Fruit fly (Drosophila melanogaster) whole organism, embryonic: Measurements from ENCODE around the gene SMC3.
A peak's percentile ranks its signal among the peaks of the same experiment; 100 is the strongest.

ENCODE experiments used
- Asciz ChIP-seq: fragments of 200-800 bp; sonication (Bioruptor generic); optimal IDR thresholded peaks from 2 replicates; lab custom pipeline; 2017; ENCODE audit warnings: missing biosample characterization, mild to moderate bottlenecking, missing genetic modification characterization, missing genetic modification reagents
- Atf3 ChIP-seq: fragments of 200-800 bp; sonication (Bioruptor generic); optimal IDR thresholded peaks from 3 replicates; lab custom pipeline; 2016; ENCODE audit warnings: missing biosample characterization, missing genetic modification characterization
- B-H1 ChIP-seq: fragments of 200-800 bp; sonication (Bioruptor generic); IDR thresholded peaks from 3 replicates; pipeline ENCODE4 v1.3.6; 2022; ENCODE audit warnings: missing biosample characterization, missing genetic modification characterization
- Bgb ChIP-seq: fragments of 200-800 bp; sonication (Bioruptor generic); IDR thresholded peaks from 2 replicates; pipeline ENCODE4 v1.3.6; 2022; ENCODE audit warnings: missing biosample characterization, missing genetic modification characterization; ENCODE audit not compliant: partially characterized antibody
- CG10366 ChIP-seq: fragments of 200-800 bp; sonication (Bioruptor generic); IDR thresholded peaks from 2 replicates; pipeline ENCODE4 v1.3.6; 2022; ENCODE audit warnings: missing biosample characterization, missing genetic modification characterization
- CG14860 ChIP-seq: fragments of 200-800 bp; sonication (Bioruptor generic); IDR thresholded peaks from 3 replicates; pipeline ENCODE4 v1.3.6; 2022; ENCODE audit warnings: missing biosample characterization, missing genetic modification characterization; ENCODE audit not compliant: partially characterized antibody
- CG15269 ChIP-seq: fragments of 200-800 bp; sonication (Bioruptor generic); optimal IDR thresholded peaks from 2 replicates; lab custom pipeline; 2018; ENCODE audit warnings: missing biosample characterization, mild to moderate bottlenecking, missing genetic modification characterization, moderate library complexity
- CG18599 ChIP-seq: fragments of 200-800 bp; sonication (Bioruptor generic); optimal IDR thresholded peaks from 3 replicates; lab custom pipeline; 2017; ENCODE audit warnings: missing biosample characterization, missing genetic modification characterization, mild to moderate bottlenecking, moderate library complexity, missing genetic modification reagents
- CG2120 ChIP-seq: fragments of 200-800 bp; sonication (Bioruptor generic); optimal IDR thresholded peaks from 3 replicates; lab custom pipeline; 2016; ENCODE audit warnings: missing biosample characterization, missing genetic modification characterization
- CG2875 ChIP-seq: fragments of 200-800 bp; sonication (Bioruptor generic); optimal IDR thresholded peaks from 2 replicates; lab custom pipeline; 2017; ENCODE audit warnings: missing biosample characterization, mild to moderate bottlenecking, missing genetic modification characterization, missing genetic modification reagents
- CG30020 ChIP-seq: fragments of 200-800 bp; optimal IDR thresholded peaks from 2 replicates; lab custom pipeline; 2019; ENCODE audit warnings: missing biosample characterization, mild to moderate bottlenecking, missing genetic modification characterization, moderate library complexity
- CG34376 ChIP-seq: fragments of 200-800 bp; sonication (Bioruptor generic); optimal IDR thresholded peaks from 2 replicates; lab custom pipeline; 2018; ENCODE audit warnings: missing biosample characterization, mild to moderate bottlenecking, missing genetic modification characterization
- CG4360 ChIP-seq: fragments of 200-800 bp; sonication (Bioruptor generic); IDR thresholded peaks from 2 replicates; pipeline ENCODE4 v1.3.6; 2022; ENCODE audit warnings: missing biosample characterization, missing genetic modification characterization
- CG7372 ChIP-seq: fragments of 200-800 bp; sonication (Bioruptor generic); IDR thresholded peaks from 2 replicates; pipeline ENCODE4 v1.3.6; 2022; ENCODE audit warnings: missing biosample characterization, missing genetic modification characterization
- CG7786 ChIP-seq: fragments of 200-800 bp; sonication (Bioruptor generic); optimal IDR thresholded peaks from 2 replicates; lab custom pipeline; 2016; ENCODE audit warnings: missing biosample characterization, missing genetic modification characterization
- CG8290 ChIP-seq, 3 experiments: fragments of 200-800 bp; sonication (Bioruptor generic); optimal IDR thresholded peaks; 2 replicates each; lab custom pipeline; 2016 to 2019; ENCODE audit warnings: missing biosample characterization in 3 of 3, missing genetic modification characterization in 3 of 3, mild to moderate bottlenecking in 2 of 3, moderate library complexity in 1 of 3
- CG9727 ChIP-seq: fragments of 200-800 bp; sonication (Bioruptor generic); optimal IDR thresholded peaks from 3 replicates; lab custom pipeline; 2017; ENCODE audit warnings: missing biosample characterization, mild to moderate bottlenecking, missing genetic modification characterization
- Dfd ChIP-seq, 2 experiments: fragments of >200 bp; optimal IDR thresholded peaks; 2 replicates each; lab custom pipeline; 2017; ENCODE audit warnings: missing biosample characterization in 2 of 2, missing genetic modification characterization in 2 of 2
- Eip74EF ChIP-seq, 2 experiments: fragments of 200-800 bp in 1 of 2; fragments of >200 bp in 1 of 2; sonication (Bioruptor generic) in 1 of 2; optimal IDR thresholded peaks; 2 replicates each; lab custom pipeline; 2017 to 2019; ENCODE audit warnings: missing biosample characterization in 2 of 2, missing genetic modification characterization in 2 of 2, mild to moderate bottlenecking in 1 of 2, moderate library complexity in 1 of 2
- Ets97D ChIP-seq: fragments of 200-800 bp; sonication (Bioruptor generic); optimal IDR thresholded peaks from 3 replicates; lab custom pipeline; 2016; ENCODE audit warnings: missing biosample characterization, missing genetic modification characterization
- Fer3 ChIP-seq: fragments of 200-800 bp; sonication (Bioruptor generic); optimal IDR thresholded peaks from 2 replicates; lab custom pipeline; 2018; ENCODE audit warnings: missing biosample characterization, mild to moderate bottlenecking, missing genetic modification characterization, moderate library complexity
- GATAe ChIP-seq: fragments of 200-800 bp; sonication (Bioruptor generic); conservative IDR thresholded peaks from 2 replicates; pipeline ENCODE4 v1.3.6; 2022; ENCODE audit warnings: missing biosample characterization, missing genetic modification characterization
- HLH3B ChIP-seq: fragments of 200-800 bp; sonication (Bioruptor generic); IDR thresholded peaks from 2 replicates; pipeline ENCODE4 v1.3.6; 2022; ENCODE audit warnings: missing biosample characterization, missing genetic modification characterization
- Lpt ChIP-seq: fragments of >200 bp; optimal IDR thresholded peaks from 2 replicates; lab custom pipeline; 2018; ENCODE audit warnings: missing biosample characterization, missing genetic modification characterization
- Myb ChIP-seq: fragments of 200-800 bp; sonication (Bioruptor generic); optimal IDR thresholded peaks from 2 replicates; lab custom pipeline; 2016; ENCODE audit warnings: missing biosample characterization, missing genetic modification characterization
- Nf-YA ChIP-seq: fragments of 200-800 bp; sonication (Bioruptor generic); IDR thresholded peaks from 2 replicates; pipeline ENCODE4 v1.3.6; 2022; ENCODE audit warnings: missing biosample characterization, missing genetic modification characterization
- Oli ChIP-seq: fragments of 200-800 bp; sonication (Bioruptor generic); optimal IDR thresholded peaks from 2 replicates; lab custom pipeline; 2018; ENCODE audit warnings: missing biosample characterization, mild to moderate bottlenecking, missing genetic modification characterization, moderate library complexity
- Opbp ChIP-seq: fragments of 200-800 bp; sonication (Bioruptor generic); IDR thresholded peaks from 3 replicates; pipeline ENCODE4 v1.3.6; 2022; ENCODE audit warnings: missing biosample characterization, missing genetic modification characterization; ENCODE audit not compliant: partially characterized antibody
- Optix ChIP-seq: fragments of 200-800 bp; sonication (Bioruptor generic); IDR thresholded peaks from 3 replicates; pipeline ENCODE4 v1.3.6; 2022; ENCODE audit warnings: missing biosample characterization, missing genetic modification characterization
- Spps ChIP-seq: fragments of 200-800 bp; sonication (Bioruptor generic); optimal IDR thresholded peaks from 2 replicates; lab custom pipeline; 2018; ENCODE audit warnings: missing biosample characterization, mild to moderate bottlenecking, missing genetic modification characterization
- Trl ChIP-seq, 3 experiments: fragments of >200 bp in 2 of 3; fragments of 200-800 bp in 1 of 3; sonication (Bioruptor generic) in 1 of 3; optimal IDR thresholded peaks; 2 replicates in 1 of 3; 3 replicates in 2 of 3; lab custom pipeline; 2016 to 2017; ENCODE audit warnings: missing biosample characterization in 1 of 3, missing genetic modification characterization in 1 of 3
- ase ChIP-seq: fragments of 200-800 bp; sonication (Bioruptor generic); IDR thresholded peaks from 3 replicates; pipeline ENCODE4 v1.3.6; 2022; ENCODE audit warnings: missing biosample characterization, missing genetic modification characterization
- chinmo ChIP-seq: fragments of 200-800 bp; sonication (Bioruptor generic); IDR thresholded peaks from 4 replicates; pipeline ENCODE4 v1.3.6; 2022; ENCODE audit warnings: missing biosample characterization, missing genetic modification characterization; ENCODE audit not compliant: partially characterized antibody
- chn ChIP-seq: fragments of 200-800 bp; sonication (Bioruptor generic); optimal IDR thresholded peaks from 2 replicates; lab custom pipeline; 2016; ENCODE audit warnings: missing biosample characterization, missing genetic modification characterization
- dati ChIP-seq: fragments of 200-800 bp; sonication (Bioruptor generic); IDR thresholded peaks from 2 replicates; pipeline ENCODE4 v1.3.6; 2022; ENCODE audit warnings: missing biosample characterization, missing genetic modification characterization
- dimm ChIP-seq: fragments of 200-800 bp; sonication (Bioruptor generic); IDR thresholded peaks from 2 replicates; pipeline ENCODE4 v1.3.6; 2022; ENCODE audit warnings: missing biosample characterization, missing genetic modification characterization
- ems ChIP-seq: fragments of 200-800 bp; sonication (Bioruptor generic); optimal IDR thresholded peaks from 3 replicates; lab custom pipeline; 2016; ENCODE audit warnings: missing biosample characterization, missing genetic modification characterization
- ewg ChIP-seq: fragments of 200-800 bp; sonication (Bioruptor generic); optimal IDR thresholded peaks from 3 replicates; lab custom pipeline; 2017; ENCODE audit warnings: mild to moderate bottlenecking, missing biosample characterization, missing genetic modification reagents, missing genetic modification characterization
- ind ChIP-seq: fragments of 200-800 bp; sonication (Bioruptor generic); optimal IDR thresholded peaks from 3 replicates; lab custom pipeline; 2016; ENCODE audit warnings: missing biosample characterization, missing genetic modification characterization
- kay ChIP-seq: fragments of 200-800 bp; sonication (Bioruptor generic); optimal IDR thresholded peaks from 2 replicates; lab custom pipeline; 2016; ENCODE audit warnings: missing biosample characterization, missing genetic modification characterization
- kni ChIP-seq: fragments of 200-800 bp; sonication (Bioruptor generic); optimal IDR thresholded peaks from 3 replicates; lab custom pipeline; 2017; ENCODE audit warnings: mild to moderate bottlenecking, missing biosample characterization, missing genetic modification reagents, missing genetic modification characterization
- luna ChIP-seq: fragments of 200-800 bp; sonication (Bioruptor generic); optimal IDR thresholded peaks from 2 replicates; lab custom pipeline; 2016; ENCODE audit warnings: missing biosample characterization, missing genetic modification characterization
- maf-S ChIP-seq: fragments of 200-800 bp; sonication (Bioruptor generic); optimal IDR thresholded peaks from 2 replicates; lab custom pipeline; 2016; ENCODE audit warnings: missing biosample characterization, missing genetic modification characterization
- pros ChIP-seq: fragments of 200-800 bp; sonication (Bioruptor generic); optimal IDR thresholded peaks from 3 replicates; lab custom pipeline; 2019; ENCODE audit warnings: missing biosample characterization, mild to moderate bottlenecking, missing genetic modification characterization, moderate library complexity
- psq ChIP-seq: fragments of 200-800 bp; sonication (Bioruptor generic); optimal IDR thresholded peaks from 2 replicates; lab custom pipeline; 2017; ENCODE audit warnings: missing biosample characterization, missing genetic modification characterization
- sd ChIP-seq: fragments of 200-800 bp; sonication (Bioruptor generic); optimal IDR thresholded peaks from 3 replicates; lab custom pipeline; 2018; ENCODE audit warnings: missing biosample characterization, mild to moderate bottlenecking, missing genetic modification characterization, moderate library complexity
- stwl ChIP-seq: fragments of 200-800 bp; sonication (Bioruptor generic); optimal IDR thresholded peaks from 3 replicates; lab custom pipeline; 2018; ENCODE audit warnings: missing biosample characterization, mild to moderate bottlenecking, missing genetic modification characterization, moderate library complexity
- sug ChIP-seq: fragments of 200-800 bp; optimal IDR thresholded peaks from 2 replicates; lab custom pipeline; 2019; ENCODE audit warnings: missing biosample characterization, mild to moderate bottlenecking, missing genetic modification characterization, moderate library complexity
- vnd ChIP-seq: fragments of 200-800 bp; sonication (Bioruptor generic); IDR thresholded peaks from 3 replicates; pipeline ENCODE4 v1.3.6; 2022; ENCODE audit warnings: missing biosample characterization, missing genetic modification characterization; ENCODE audit not compliant: partially characterized antibody
- yki ChIP-seq: fragments of >200 bp; optimal IDR thresholded peaks from 3 replicates; lab custom pipeline; 2018
- z ChIP-seq: fragments of 200-800 bp; sonication (Bioruptor generic); IDR thresholded peaks from 3 replicates; pipeline ENCODE4 v1.3.6; 2022; ENCODE audit warnings: missing biosample characterization, missing genetic modification characterization

The SMC3 gene

dm6 chrX:16552968-16553417, 40.2 kb downstream of the SMC3 start (continued):
- TF ChIP-seq Asciz (GFP tag; lab: Kevin White, UChicago) (no peak), Dfd (GFP tag; optimal IDR thresholded peaks at IDR 0.05; lab: Kevin White, UChicago) (peak in 1 of 2 experiments; percentile 86), z (0 out of 3 replicates have a peak, but pooled peaks have one; percentile 7), ewg (no peak), sug (tag; lab: Kevin White, UChicago) (peak; percentile 26), Bgb (GFP tag; lab: Robert Waterston, UW) (no peak), Eip74EF (GFP tag; optimal IDR thresholded peaks at IDR 0.05; lab: Kevin White, UChicago) (peak in 1 of 2 experiments; percentile 97), psq (peak; percentile 75), Opbp (peak; percentile 40; the same call in 1 of the 3 replicates), Myb (GFP tag; lab: Kevin White, UChicago) (peak; percentile 54), luna (GFP tag; lab: Kevin White, UChicago) (no peak), CG8290 (GFP tag; optimal IDR thresholded peaks at IDR 0.05; lab: Kevin White, UChicago) (peak; percentile 70), CG8290 (tag; optimal IDR thresholded peaks at IDR 0.05; lab: Kevin White, UChicago) (peak; percentile 18 to 88), CG30020 (tag; lab: Kevin White, UChicago) (no peak), Fer3 (tag; lab: Kevin White, UChicago) (no peak), stwl (tag; lab: Kevin White, UChicago) (peak; percentile 48), Lpt (GFP tag; lab: Kevin White, UChicago) (peak; percentile 9), kni (peak; percentile 86), kay (peak; percentile 88), yki (lab: Kevin White, UChicago) (no peak), dati (no peak), chinmo (GFP tag; lab: Robert Waterston, UW) (peak; percentile 90; the same call in 2 of the 4 replicates), CG14860 (0 out of 3 replicates have a peak, but pooled peaks have one; percentile 43), vnd (GFP tag; lab: Robert Waterston, UW) (no peak), pros (GFP tag; lab: Kevin White, UChicago) (peak; percentile 93), Ets97D (peak; percentile 24), Oli (tag; lab: Kevin White, UChicago) (no peak), CG34376 (GFP tag; lab: Kevin White, UChicago) (peak; percentile 69), chn (peak; percentile 31), CG4360 (GFP tag; lab: Robert Waterston, UW) (peak; percentile 35; the same call in 1 of the 2 replicates), CG7786 (GFP tag; lab: Kevin White, UChicago) (no peak), sd (tag; lab: Kevin White, UChicago) (peak; percentile 24), GATAe (GFP tag; lab: Robert Waterston, UW) (peak; percentile 63), CG15269 (no peak), ems (GFP tag; lab: Kevin White, UChicago) (no peak), CG10366 (GFP tag; lab: Robert Waterston, UW) (no peak), Atf3 (GFP tag; lab: Kevin White, UChicago) (no peak), Trl (optimal IDR thresholded peaks at IDR 0.05; lab: Kevin White, UChicago) (peak; percentile 26), Trl (GFP tag; optimal IDR thresholded peaks at IDR 0.05; lab: Kevin White, UChicago) (no peak), CG9727 (GFP tag; lab: Kevin White, UChicago) (no peak)

DNA sequence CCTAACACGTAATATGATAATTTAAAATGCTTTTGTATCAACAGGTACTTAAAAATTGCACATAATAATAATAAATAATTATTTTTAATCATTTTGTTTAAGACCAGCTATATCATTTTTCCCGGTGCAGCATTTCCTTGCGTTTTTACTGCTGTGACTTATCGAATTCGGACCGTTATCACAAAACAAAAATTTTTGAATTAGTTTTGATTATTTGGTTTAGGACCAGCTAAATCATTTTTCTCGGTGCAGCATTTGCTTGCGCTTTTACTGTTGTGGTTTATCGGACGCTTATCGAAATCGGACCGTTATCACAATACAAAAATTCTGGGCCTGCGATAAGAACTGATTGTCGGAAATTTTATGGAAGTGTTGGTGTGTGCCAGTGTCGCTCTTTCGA, 40.7 kb downstream of the SMC3 start:
- peak; percentile 40 for TF ChIP-seq maf-S (GFP tag; lab: Kevin White, UChicago)
- TF ChIP-seq ase (GFP tag; lab: Robert Waterston, UW): peak; percentile 67
- TF ChIP-seq Optix (GFP tag; lab: Robert Waterston, UW): no peak; the same call in none of the 3 replicates
- peak; percentile 58 for TF ChIP-seq B-H1 (GFP tag; lab: Robert Waterston, UW)
- TF ChIP-seq CG2875 (GFP tag; lab: Kevin White, UChicago): peak; percentile 80
- TF ChIP-seq HLH3B (GFP tag; lab: Robert Waterston, UW): peak; percentile 70; the same call in 1 of the 2 replicates
- TF ChIP-seq yki (lab: Kevin White, UChicago): no peak
- TF ChIP-seq Nf-YA (GFP tag; lab: Robert Waterston, UW): peak; percentile 27; the same call in 1 of the 2 replicates
- TF ChIP-seq CG2120 (GFP tag; lab: Kevin White, UChicago): peak; percentile 82
- peak; percentile 59 for TF ChIP-seq Spps (tag; lab: Kevin White, UChicago)
- peak; percentile 86 for TF ChIP-seq CG18599
- peak; percentile 80 for TF ChIP-seq ind
- peak; percentile 14 for TF ChIP-seq luna (GFP tag; lab: Kevin White, UChicago)
- TF ChIP-seq CG7372 (GFP tag; lab: Robert Waterston, UW): peak; percentile 57; the same call in 1 of the 2 replicates
- no peak for TF ChIP-seq dimm
